Fruit fly (Drosophila melanogaster) whole organism, embryonic: ENCODE results near the gene CG11178.
A peak's percentile ranks its signal among the peaks of the same experiment; 100 is the strongest.

Experiments used
- Atf6 ChIP-seq: fragments of 200-800 bp; sonication (Bioruptor generic); IDR thresholded peaks from 2 replicates; pipeline ENCODE4 v1.3.6; 2022; ENCODE audit warnings: missing biosample characterization, missing genetic modification characterization
- B-H2 ChIP-seq: fragments of 200-800 bp; sonication (Bioruptor generic); optimal IDR thresholded peaks from 2 replicates; lab custom pipeline; 2018; ENCODE audit warnings: missing biosample characterization, mild to moderate bottlenecking, missing genetic modification characterization
- Bteb2 ChIP-seq: fragments of 200-800 bp; sonication (Bioruptor generic); optimal IDR thresholded peaks from 2 replicates; lab custom pipeline; 2016; ENCODE audit warnings: missing biosample characterization, missing genetic modification characterization
- CG10147 ChIP-seq: fragments of 200-800 bp; sonication (Bioruptor generic); optimal IDR thresholded peaks from 2 replicates; lab custom pipeline; 2019; ENCODE audit warnings: missing biosample characterization, mild to moderate bottlenecking, missing genetic modification characterization, moderate library complexity
- CG10274 ChIP-seq: fragments of 200-800 bp; sonication (Bioruptor generic); optimal IDR thresholded peaks from 3 replicates; lab custom pipeline; 2017; ENCODE audit warnings: missing biosample characterization, mild to moderate bottlenecking, missing genetic modification characterization
- CG10543 ChIP-seq: fragments of 200-800 bp; sonication (Bioruptor generic); optimal IDR thresholded peaks from 3 replicates; lab custom pipeline; 2017; ENCODE audit warnings: missing biosample characterization, mild to moderate bottlenecking, missing genetic modification characterization, moderate library complexity
- CG11093 ChIP-seq: fragments of 200-800 bp; sonication (Bioruptor generic); IDR thresholded peaks from 3 replicates; pipeline ENCODE4 v1.3.6; 2022; ENCODE audit warnings: missing biosample characterization, missing genetic modification characterization
- CG11398 ChIP-seq: fragments of 200-800 bp; sonication (Bioruptor generic); optimal IDR thresholded peaks from 2 replicates; lab custom pipeline; 2016; ENCODE audit warnings: missing biosample characterization, missing genetic modification characterization
- CG14965 ChIP-seq: fragments of 200-800 bp; sonication (Bioruptor generic); optimal IDR thresholded peaks from 2 replicates; lab custom pipeline; 2016; ENCODE audit warnings: missing biosample characterization, missing genetic modification characterization, borderline replicate concordance
- CG1603 ChIP-seq: fragments of 200-800 bp; sonication (Bioruptor generic); optimal IDR thresholded peaks from 2 replicates; lab custom pipeline; 2019; ENCODE audit warnings: missing biosample characterization, mild to moderate bottlenecking, missing genetic modification characterization, moderate library complexity
- CG30020 ChIP-seq: fragments of 200-800 bp; optimal IDR thresholded peaks from 2 replicates; lab custom pipeline; 2019; ENCODE audit warnings: missing biosample characterization, mild to moderate bottlenecking, missing genetic modification characterization, moderate library complexity
- CG3065 ChIP-seq: fragments of 200-800 bp; sonication (Bioruptor generic); optimal IDR thresholded peaks from 2 replicates; lab custom pipeline; 2016; ENCODE audit warnings: missing biosample characterization, missing genetic modification characterization
- CG34376 ChIP-seq: fragments of 200-800 bp; sonication (Bioruptor generic); optimal IDR thresholded peaks from 2 replicates; lab custom pipeline; 2018; ENCODE audit warnings: missing biosample characterization, mild to moderate bottlenecking, missing genetic modification characterization
- CG7839 ChIP-seq: fragments of 200-800 bp; sonication (Bioruptor generic); optimal IDR thresholded peaks from 3 replicates; lab custom pipeline; 2018; ENCODE audit warnings: missing biosample characterization, mild to moderate bottlenecking, missing genetic modification characterization, moderate library complexity
- CG7928 ChIP-seq: fragments of 200-800 bp; sonication (Bioruptor generic); optimal IDR thresholded peaks from 2 replicates; lab custom pipeline; 2017; ENCODE audit warnings: missing biosample characterization, mild to moderate bottlenecking, missing genetic modification characterization
- CG8290 ChIP-seq, 3 experiments: fragments of 200-800 bp; sonication (Bioruptor generic); optimal IDR thresholded peaks; 2 replicates each; lab custom pipeline; 2016 to 2019; ENCODE audit warnings: missing biosample characterization in 3 of 3, missing genetic modification characterization in 3 of 3, mild to moderate bottlenecking in 2 of 3, moderate library complexity in 1 of 3
- CTCF ChIP-seq: fragments of 200-800 bp; sonication (Bioruptor generic); optimal IDR thresholded peaks from 2 replicates; lab custom pipeline; 2017; ENCODE audit warnings: missing biosample characterization, mild to moderate bottlenecking, missing genetic modification characterization, moderate library complexity
- Eip74EF ChIP-seq, 2 experiments: fragments of 200-800 bp in 1 of 2; fragments of >200 bp in 1 of 2; sonication (Bioruptor generic) in 1 of 2; optimal IDR thresholded peaks; 2 replicates each; lab custom pipeline; 2017 to 2019; ENCODE audit warnings: missing biosample characterization in 2 of 2, missing genetic modification characterization in 2 of 2, mild to moderate bottlenecking in 1 of 2, moderate library complexity in 1 of 2
- Fer1 ChIP-seq: fragments of 200-800 bp; sonication (Bioruptor generic); optimal IDR thresholded peaks from 2 replicates; lab custom pipeline; 2017; ENCODE audit warnings: missing biosample characterization, mild to moderate bottlenecking, missing genetic modification characterization
- Gug ChIP-seq: fragments of 200-800 bp; sonication (Bioruptor generic); IDR thresholded peaks from 4 replicates; pipeline ENCODE4 v1.3.6; 2022; ENCODE audit warnings: missing biosample characterization, missing genetic modification characterization
- HHEX ChIP-seq: fragments of 200-800 bp; sonication (Bioruptor generic); optimal IDR thresholded peaks from 3 replicates; lab custom pipeline; 2017; ENCODE audit warnings: missing biosample characterization, mild to moderate bottlenecking, missing genetic modification characterization, missing genetic modification reagents
- HLH4C ChIP-seq: fragments of 200-800 bp; sonication (Bioruptor generic); IDR thresholded peaks from 3 replicates; pipeline ENCODE4 v1.3.6; 2022; ENCODE audit warnings: missing biosample characterization, missing genetic modification characterization; ENCODE audit not compliant: partially characterized antibody
- HmgD ChIP-seq: fragments of 200-800 bp; sonication (Bioruptor generic); optimal IDR thresholded peaks from 3 replicates; lab custom pipeline; 2016; ENCODE audit warnings: missing biosample characterization, missing genetic modification characterization
- Jarid2 ChIP-seq: fragments of 200-800 bp; sonication (Bioruptor generic); optimal IDR thresholded peaks from 3 replicates; lab custom pipeline; 2017; ENCODE audit warnings: mild to moderate bottlenecking, missing biosample characterization, missing genetic modification reagents, missing genetic modification characterization
- PHDP ChIP-seq: fragments of 200-800 bp; sonication (Bioruptor generic); optimal IDR thresholded peaks from 3 replicates; lab custom pipeline; 2018; ENCODE audit warnings: missing biosample characterization, mild to moderate bottlenecking, missing genetic modification characterization, moderate library complexity
- Tbp ChIP-seq: fragments of >200 bp; optimal IDR thresholded peaks from 2 replicates; lab custom pipeline; 2018; ENCODE audit warnings: missing biosample characterization, missing genetic modification characterization
- Vsx1 ChIP-seq: fragments of 200-800 bp; sonication (Bioruptor generic); optimal IDR thresholded peaks from 2 replicates; lab custom pipeline; 2017; ENCODE audit warnings: missing biosample characterization, mild to moderate bottlenecking, missing genetic modification characterization, missing genetic modification reagents
- YL-1 ChIP-seq: fragments of 200-800 bp; sonication (Bioruptor generic); optimal IDR thresholded peaks from 3 replicates; lab custom pipeline; 2017; ENCODE audit warnings: missing biosample characterization, mild to moderate bottlenecking, missing genetic modification characterization
- cad ChIP-seq: fragments of >200 bp; optimal IDR thresholded peaks from 2 replicates; lab custom pipeline; 2017; ENCODE audit warnings: missing biosample characterization, missing genetic modification characterization
- chm ChIP-seq: fragments of 200-800 bp; sonication (Bioruptor generic); IDR thresholded peaks from 2 replicates; pipeline ENCODE4 v1.3.6; 2022; ENCODE audit warnings: missing biosample characterization, missing genetic modification characterization
- crol ChIP-seq: fragments of 200-800 bp; sonication (Bioruptor generic); IDR thresholded peaks from 2 replicates; pipeline ENCODE4 v1.3.6; 2022; ENCODE audit warnings: missing biosample characterization, missing genetic modification characterization
- dysf ChIP-seq: fragments of 200-800 bp; sonication (Bioruptor generic); IDR thresholded peaks from 3 replicates; pipeline ENCODE4 v1.3.6; 2022; ENCODE audit warnings: missing biosample characterization, missing genetic modification characterization
- fd102C ChIP-seq: fragments of 200-800 bp; sonication (Bioruptor generic); optimal IDR thresholded peaks from 2 replicates; lab custom pipeline; 2018; ENCODE audit warnings: missing biosample characterization, mild to moderate bottlenecking, missing genetic modification characterization, moderate library complexity
- gem ChIP-seq: fragments of 200-800 bp; sonication (Bioruptor generic); optimal IDR thresholded peaks from 2 replicates; lab custom pipeline; 2019; ENCODE audit warnings: missing biosample characterization, mild to moderate bottlenecking, missing genetic modification characterization, moderate library complexity
- grn ChIP-seq: fragments of 200-800 bp; sonication (Bioruptor generic); optimal IDR thresholded peaks from 3 replicates; lab custom pipeline; 2017; ENCODE audit warnings: missing biosample characterization, missing genetic modification characterization
- ham ChIP-seq: fragments of 200-800 bp; sonication (Bioruptor generic); IDR thresholded peaks from 2 replicates; pipeline ENCODE4 v1.3.6; 2022; ENCODE audit warnings: missing biosample characterization, missing genetic modification characterization
- jing ChIP-seq: fragments of 200-800 bp; sonication (Bioruptor generic); optimal IDR thresholded peaks from 2 replicates; lab custom pipeline; 2018; ENCODE audit warnings: missing biosample characterization, mild to moderate bottlenecking, missing genetic modification characterization
- ken ChIP-seq: fragments of 200-800 bp; sonication (Bioruptor generic); IDR thresholded peaks from 3 replicates; pipeline ENCODE4 v1.3.6; 2022; ENCODE audit warnings: missing biosample characterization, missing genetic modification characterization
- peb ChIP-seq: fragments of 200-800 bp; sonication (Bioruptor generic); IDR thresholded peaks from 2 replicates; pipeline ENCODE4 v1.3.6; 2022; ENCODE audit warnings: missing biosample characterization, missing genetic modification characterization
- pnt ChIP-seq: fragments of 200-800 bp; sonication (Bioruptor generic); optimal IDR thresholded peaks from 3 replicates; lab custom pipeline; 2016; ENCODE audit warnings: missing biosample characterization, missing genetic modification characterization
- prd ChIP-seq, 3 experiments: fragments of >200 bp in 2 of 3; fragments of 200-800 bp in 1 of 3; sonication (Bioruptor generic) in 1 of 3; optimal IDR thresholded peaks in 2 of 3; IDR thresholded peaks in 1 of 3; 2 replicates in 2 of 3; 3 replicates in 1 of 3; pipeline versions ENCODE4 v1.3.6 to Lab custom; 2017 to 2022; ENCODE audit warnings: missing biosample characterization in 1 of 3, missing genetic modification characterization in 1 of 3
- psq ChIP-seq: fragments of 200-800 bp; sonication (Bioruptor generic); optimal IDR thresholded peaks from 2 replicates; lab custom pipeline; 2017; ENCODE audit warnings: missing biosample characterization, missing genetic modification characterization
- salm ChIP-seq: fragments of 200-800 bp; sonication (Bioruptor generic); optimal IDR thresholded peaks from 2 replicates; lab custom pipeline; 2018; ENCODE audit warnings: missing biosample characterization, mild to moderate bottlenecking, missing genetic modification characterization
- slp2 ChIP-seq: fragments of 200-800 bp; sonication (Bioruptor generic); optimal IDR thresholded peaks from 2 replicates; lab custom pipeline; 2016; ENCODE audit warnings: missing biosample characterization, missing genetic modification characterization
- stwl ChIP-seq: fragments of 200-800 bp; sonication (Bioruptor generic); optimal IDR thresholded peaks from 3 replicates; lab custom pipeline; 2018; ENCODE audit warnings: missing biosample characterization, mild to moderate bottlenecking, missing genetic modification characterization, moderate library complexity
- tgo ChIP-seq: fragments of 200-800 bp; sonication (Bioruptor generic); IDR thresholded peaks from 3 replicates; pipeline ENCODE4 v1.3.6; 2022; ENCODE audit warnings: missing biosample characterization, missing genetic modification characterization
- tll ChIP-seq, 2 experiments: fragments of 200-800 bp in 1 of 2; fragments of >200 bp in 1 of 2; sonication (Bioruptor generic) in 1 of 2; optimal IDR thresholded peaks; 2 replicates each; lab custom pipeline; 2017 to 2019; ENCODE audit warnings: missing biosample characterization in 2 of 2, missing genetic modification characterization in 2 of 2, mild to moderate bottlenecking in 1 of 2, moderate library complexity in 1 of 2
- usp ChIP-seq: fragments of >200 bp; optimal IDR thresholded peaks from 2 replicates; lab custom pipeline; 2017; ENCODE audit warnings: missing biosample characterization, missing genetic modification characterization
- vvl ChIP-seq: fragments of 200-800 bp; sonication (Bioruptor generic); IDR thresholded peaks from 2 replicates; pipeline ENCODE4 v1.3.6; 2022; ENCODE audit warnings: missing biosample characterization, missing genetic modification characterization
- wor ChIP-seq: fragments of 200-800 bp; sonication (Bioruptor generic); IDR thresholded peaks from 2 replicates; pipeline ENCODE4 v1.3.6; 2022; ENCODE audit warnings: missing biosample characterization, missing genetic modification characterization

CG11178 gene

DNA sequence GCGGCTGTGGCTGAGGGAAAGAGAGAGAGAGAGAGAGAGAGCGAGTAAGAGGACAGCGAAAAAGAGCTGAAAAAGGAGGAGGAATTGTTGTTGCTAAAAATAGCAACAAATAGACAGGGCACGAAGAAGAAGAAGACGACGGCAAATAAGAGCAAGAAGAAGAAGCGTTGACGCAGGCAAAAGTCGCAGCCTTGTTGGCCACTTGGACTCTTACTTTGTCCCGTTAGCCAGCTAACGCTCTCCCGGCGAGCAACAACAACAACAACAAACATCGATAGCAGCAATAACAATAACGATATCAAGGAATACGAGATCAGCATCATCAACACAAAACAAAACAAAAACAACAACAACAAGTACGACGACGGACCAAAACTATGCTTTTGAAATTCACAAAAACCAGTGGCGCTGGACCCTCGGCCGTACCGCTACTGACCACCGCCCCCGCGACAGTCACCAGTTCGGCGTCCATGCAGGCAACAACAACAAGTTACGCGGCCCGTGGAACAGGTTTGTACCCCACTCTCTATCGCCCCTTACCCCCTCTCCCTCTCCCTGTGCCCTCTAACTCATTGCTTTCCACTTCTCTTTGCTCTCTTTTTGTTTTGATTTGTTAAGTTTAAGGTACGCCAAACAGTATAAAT, 19.7 kb downstream of the CG11178 start (continued):
- no peak for TF ChIP-seq CG8290 (GFP tag; optimal IDR thresholded peaks at IDR 0.05; lab: Kevin White, UChicago)
- peak in 1 of 2 experiments; percentile 21 for TF ChIP-seq CG8290 (tag; optimal IDR thresholded peaks at IDR 0.05; lab: Kevin White, UChicago)
- TF ChIP-seq CG10147 (GFP tag; lab: Kevin White, UChicago) = no peak
- 0 out of 2 replicates have a peak, but pooled peaks have one; percentile 13 for TF ChIP-seq Atf6 (GFP tag; lab: Robert Waterston, UW)
- TF ChIP-seq dysf = no peak
- no peak for TF ChIP-seq CG7928 (GFP tag; lab: Kevin White, UChicago)
- no peak for TF ChIP-seq gem (tag; lab: Kevin White, UChicago)
- no peak for TF ChIP-seq psq
- TF ChIP-seq salm (tag; lab: Kevin White, UChicago) = no peak
- TF ChIP-seq CG10543 (GFP tag; lab: Kevin White, UChicago) = peak; percentile 5
- peak; percentile 96 for TF ChIP-seq crol (GFP tag; lab: Robert Waterston, UW)
- TF ChIP-seq CG34376 (GFP tag; lab: Kevin White, UChicago) = no peak
- no peak for TF ChIP-seq YL-1
- TF ChIP-seq pnt (GFP tag; lab: Kevin White, UChicago) = no peak
- TF ChIP-seq CG3065 (GFP tag; lab: Kevin White, UChicago) = no peak
- TF ChIP-seq slp2 = no peak
- TF ChIP-seq fd102C = no peak
- TF ChIP-seq usp (GFP tag; lab: Kevin White, UChicago) = no peak
- no peak for TF ChIP-seq Bteb2 (GFP tag; lab: Kevin White, UChicago)
- TF ChIP-seq PHDP (tag; lab: Kevin White, UChicago) = no peak
- no peak for TF ChIP-seq tll (GFP tag; optimal IDR thresholded peaks at IDR 0.05; lab: Kevin White, UChicago)
- no peak for TF ChIP-seq stwl (tag; lab: Kevin White, UChicago)
- TF ChIP-seq CG30020 = no peak
- no peak for TF ChIP-seq Tbp
- TF ChIP-seq chm (GFP tag; lab: Robert Waterston, UW) = 0 out of 2 replicates have a peak, but pooled peaks have one; percentile 7
- no peak for TF ChIP-seq HHEX (GFP tag; lab: Kevin White, UChicago)
- TF ChIP-seq CG7839 = no peak
- TF ChIP-seq HLH4C (GFP tag; lab: Robert Waterston, UW) = no peak
- no peak for TF ChIP-seq CG1603 (tag; lab: Kevin White, UChicago)
- TF ChIP-seq grn (GFP tag; lab: Kevin White, UChicago) = no peak
- no peak for TF ChIP-seq CG14965 (GFP tag; lab: Kevin White, UChicago)
- no peak for TF ChIP-seq Eip74EF (GFP tag; optimal IDR thresholded peaks at IDR 0.05; lab: Kevin White, UChicago)
- no peak for TF ChIP-seq ken (GFP tag; lab: Robert Waterston, UW)
- no peak for TF ChIP-seq cad (GFP tag; lab: Kevin White, UChicago)
- no peak for TF ChIP-seq CTCF (GFP tag; lab: Kevin White, UChicago)
- TF ChIP-seq wor (GFP tag; lab: Robert Waterston, UW) = no peak
- TF ChIP-seq CG10274 (GFP tag; lab: Kevin White, UChicago) = no peak
- peak; percentile 2 for TF ChIP-seq B-H2 (GFP tag; lab: Kevin White, UChicago)
- no peak for TF ChIP-seq prd (optimal IDR thresholded peaks at IDR 0.05; lab: Kevin White, UChicago)
- TF ChIP-seq prd (GFP tag; IDR thresholded peaks at IDR 0.05; lab: Robert Waterston, UW) = no peak
- no peak for TF ChIP-seq Gug (GFP tag; lab: Robert Waterston, UW)
- TF ChIP-seq HmgD (GFP tag; lab: Kevin White, UChicago) = no peak
- TF ChIP-seq jing (GFP tag; lab: Kevin White, UChicago) = no peak
- TF ChIP-seq vvl = no peak
- no peak for TF ChIP-seq peb (GFP tag; lab: Robert Waterston, UW)
- TF ChIP-seq CG11398 (GFP tag; lab: Kevin White, UChicago) = no peak
- TF ChIP-seq ham (GFP tag; lab: Robert Waterston, UW) = no peak
- TF ChIP-seq CG11093 = no peak
- no peak for TF ChIP-seq Jarid2 (GFP tag; lab: Kevin White, UChicago)
- TF ChIP-seq Fer1 (GFP tag; lab: Kevin White, UChicago) = no peak
- TF ChIP-seq Vsx1 (GFP tag; lab: Kevin White, UChicago) = no peak
- no peak for TF ChIP-seq tgo (GFP tag; lab: Robert Waterston, UW)
